Worm (Caenorhabditis elegans) whole organism, L4/young adult: ENCODE results near the gene clec-8.
"Not testable (repeated sequence)": the region's sequence is repeated elsewhere in the genome, so short reads cannot be mapped to it uniquely, and the experiment has no call there.

Source experiments
- W03F9.2 ChIP-seq: fragments of 150-350 bp; optimal IDR thresholded peaks from 2 replicates; lab custom pipeline; 2014; ENCODE audit warnings: missing biosample characterization, missing genetic modification characterization
- dao-5 ChIP-seq: sonication (generic microtip); optimal IDR thresholded peaks from 2 replicates; lab custom pipeline; 2016; ENCODE audit warnings: missing genotype, missing genetic modification characterization, moderate library complexity, missing compliant biosample characterization
- him-1 ChIP-seq: sonication (generic microtip); optimal IDR thresholded peaks from 2 replicates; lab custom pipeline; 2016; ENCODE audit warnings: missing genotype, missing genetic modification reagents, missing genetic modification characterization, missing compliant biosample characterization

Gene clec-8

ce11 chrII:12577754-12578153 is at the start of gene clec-8:
clec-8 (minus strand) TSS chrII:12578061.
- TF ChIP-seq W03F9.2 (tag; lab: Kevin White, UChicago) (no peak), him-1 (tag; lab: Kevin White, UChicago) (no peak), dao-5 (no peak)

- TF ChIP-seq W03F9.2 (tag; lab: Kevin White, UChicago) = no peak
- no peak for TF ChIP-seq dao-5
- no peak for TF ChIP-seq him-1 (tag; lab: Kevin White, UChicago)
Measured at ce11 chrII:12626887-12627286, 49.0 kb upstream of the clec-8 start, which contains the start of gene nspe-7. nspe-7 (plus strand) TSS chrII:12627187.

ce11 chrII:12626120-12626624 is 48.3 kb upstream of the clec-8 start:
- TF ChIP-seq him-1 (tag; lab: Kevin White, UChicago) (no peak), W03F9.2 (tag; lab: Kevin White, UChicago) (no peak), dao-5 (no peak)

ce11 chrII:12625673-12626072 is 47.8 kb upstream of the clec-8 start:
- TF ChIP-seq dao-5 (no peak), him-1 (tag; lab: Kevin White, UChicago) (no peak), W03F9.2 (tag; lab: Kevin White, UChicago) (no peak)

ce11 chrII:12624433-12624832 is 46.6 kb upstream of the clec-8 start, which contains the start of gene Y38E10A.14:
Y38E10A.14 (minus strand) TSS chrII:12624533.
- not testable (repeated sequence) for TF ChIP-seq dao-5; W03F9.2 (tag; lab: Kevin White, UChicago); him-1 (tag; lab: Kevin White, UChicago)

ce11 chrII:12622843-12623242 is 45.0 kb upstream of the clec-8 start:
- no peak for TF ChIP-seq W03F9.2 (tag; lab: Kevin White, UChicago)
- no peak for TF ChIP-seq him-1 (tag; lab: Kevin White, UChicago)
- no peak for TF ChIP-seq dao-5

ce11 chrII:12621908-12622566 is 44.2 kb upstream of the clec-8 start, which contains the start of gene nspe-8:
nspe-8 (minus strand) TSS chrII:12621958.
- TF ChIP-seq dao-5 (no peak), him-1 (tag; lab: Kevin White, UChicago) (no peak), W03F9.2 (tag; lab: Kevin White, UChicago) (no peak)

ce11 chrII:12620764-12621163 is 42.9 kb upstream of the clec-8 start, which contains the start of gene nspe-1:
nspe-1 (minus strand) TSS chrII:12620864.
- no peak for TF ChIP-seq dao-5
- TF ChIP-seq W03F9.2 (tag; lab: Kevin White, UChicago) = no peak
- TF ChIP-seq him-1 (tag; lab: Kevin White, UChicago) = no peak

ce11 chrII:12619288-12619687 is 41.4 kb upstream of the clec-8 start, which contains the start of gene nspe-2:
nspe-2 (minus strand) TSS chrII:12619388.
- TF ChIP-seq dao-5 = no peak
- no peak for TF ChIP-seq W03F9.2 (tag; lab: Kevin White, UChicago)
- no peak for TF ChIP-seq him-1 (tag; lab: Kevin White, UChicago)

ce11 chrII:12617586-12617985 is 39.7 kb upstream of the clec-8 start, which contains the start of gene nspe-3:
nspe-3 (plus strand) TSS chrII:12617886.
- TF ChIP-seq W03F9.2 (tag; lab: Kevin White, UChicago) (no peak), dao-5 (no peak), him-1 (tag; lab: Kevin White, UChicago) (no peak)

ce11 chrII:12616081-12616480 is 38.2 kb upstream of the clec-8 start, which contains the start of gene nspe-6:
nspe-6 (minus strand) TSS chrII:12616181.
- TF ChIP-seq dao-5 (no peak), W03F9.2 (tag; lab: Kevin White, UChicago) (no peak), him-1 (tag; lab: Kevin White, UChicago) (no peak)

ce11 chrII:12615413-12615812 is 37.6 kb upstream of the clec-8 start:
- TF ChIP-seq him-1 (tag; lab: Kevin White, UChicago) (no peak), dao-5 (no peak), W03F9.2 (tag; lab: Kevin White, UChicago) (no peak)

- TF ChIP-seq dao-5 (no peak), him-1 (tag; lab: Kevin White, UChicago) (no peak), W03F9.2 (tag; lab: Kevin White, UChicago) (no peak)
Measured at ce11 chrII:12612218-12612617, 34.4 kb upstream of the clec-8 start, which contains the start of gene nspe-4. nspe-4 (plus strand) TSS chrII:12612518.

ce11 chrII:12608653-12609052 is 30.8 kb upstream of the clec-8 start, which contains the start of gene Y38E10A.9:
Y38E10A.9 (plus strand) TSS chrII:12608953.
- TF ChIP-seq him-1 (tag; lab: Kevin White, UChicago) (no peak), W03F9.2 (tag; lab: Kevin White, UChicago) (no peak), dao-5 (no peak)
